Worm (Caenorhabditis elegans) whole organism, L3 larva: Measurements from ENCODE around the gene H04D03.7.

Experiments
- R02D3.7 ChIP-seq: fragments of 150-350 bp; optimal IDR thresholded peaks from 2 replicates; lab custom pipeline; 2014; ENCODE audit warnings: missing biosample characterization, missing genetic modification characterization
- ZK546.5 ChIP-seq: sonication (generic microtip); optimal IDR thresholded peaks from 2 replicates; lab custom pipeline; 2017; ENCODE audit warnings: missing biosample characterization, missing genetic modification characterization
- aly-2 ChIP-seq: fragments of 150-350 bp; optimal IDR thresholded peaks from 2 replicates; lab custom pipeline; 2014; ENCODE audit warnings: missing biosample characterization, missing genetic modification characterization
- ama-1 ChIP-seq: fragments of 150-350 bp; optimal IDR thresholded peaks from 2 replicates; lab custom pipeline; 2018
- ceh-16 ChIP-seq: sonication (generic microtip); optimal IDR thresholded peaks from 2 replicates; lab custom pipeline; 2017; ENCODE audit warnings: missing biosample characterization, missing genetic modification characterization
- ceh-28 ChIP-seq: fragments of 150-350 bp; optimal IDR thresholded peaks from 2 replicates; lab custom pipeline; 2014; ENCODE audit warnings: missing biosample characterization, missing genetic modification reagents, missing genetic modification characterization
- ceh-82 ChIP-seq: fragments of 150-350 bp; optimal IDR thresholded peaks from 2 replicates; lab custom pipeline; 2014; ENCODE audit warnings: missing biosample characterization, missing genetic modification characterization
- ceh-9 ChIP-seq: sonication (generic microtip); optimal IDR thresholded peaks from 2 replicates; lab custom pipeline; 2018; ENCODE audit warnings: missing biosample characterization, missing genetic modification characterization
- daf-12 ChIP-seq: fragments of 150-350 bp; optimal IDR thresholded peaks from 2 replicates; lab custom pipeline; 2014; ENCODE audit warnings: missing biosample characterization, missing genetic modification reagents, missing genetic modification characterization
- elt-1 ChIP-seq: fragments of 150-350 bp; optimal IDR thresholded peaks from 2 replicates; lab custom pipeline; 2014; ENCODE audit warnings: missing biosample characterization, missing genetic modification characterization
- elt-2 ChIP-seq: sonication (generic microtip); optimal IDR thresholded peaks from 2 replicates; lab custom pipeline; 2016; ENCODE audit warnings: missing genetic modification reagents, mild to moderate bottlenecking, missing genetic modification characterization, missing compliant biosample characterization
- elt-3 ChIP-seq, 3 experiments: fragments of 150-350 bp in 1 of 3; sonication (generic microtip) in 2 of 3; optimal IDR thresholded peaks; 2 replicates in 2 of 3; 4 replicates in 1 of 3; lab custom pipeline; 2014 to 2017; ENCODE audit warnings: missing biosample characterization in 3 of 3, missing genetic modification characterization in 3 of 3
- eor-1 ChIP-seq, 2 experiments: fragments of 150-350 bp; optimal IDR thresholded peaks; 2 replicates each; lab custom pipeline; 2014 to 2018; ENCODE audit warnings: missing biosample characterization in 2 of 2, missing genetic modification characterization in 2 of 2
- fkh-10 ChIP-seq: sonication (generic microtip); optimal IDR thresholded peaks from 2 replicates; lab custom pipeline; 2017; ENCODE audit warnings: missing biosample characterization, missing genetic modification reagents, missing genetic modification characterization
- fos-1 ChIP-seq: fragments of 150-350 bp; optimal IDR thresholded peaks from 2 replicates; lab custom pipeline; 2014; ENCODE audit warnings: missing biosample characterization, missing genetic modification characterization
- hmg-11 ChIP-seq: sonication (generic microtip); optimal IDR thresholded peaks from 2 replicates; lab custom pipeline; 2016; ENCODE audit warnings: missing genetic modification characterization, missing compliant biosample characterization
- jun-1 ChIP-seq: fragments of 150-350 bp; optimal IDR thresholded peaks from 2 replicates; lab custom pipeline; 2014; ENCODE audit warnings: missing biosample characterization, missing genetic modification reagents, missing genetic modification characterization
- lin-15B ChIP-seq: fragments of 150-350 bp; optimal IDR thresholded peaks from 2 replicates; lab custom pipeline; 2014; ENCODE audit warnings: missing biosample characterization, missing genetic modification characterization
- lin-39 ChIP-seq: fragments of 150-350 bp; optimal IDR thresholded peaks from 2 replicates; lab custom pipeline; 2018; ENCODE audit warnings: missing biosample characterization, missing genetic modification reagents, missing genetic modification characterization
- lsy-12 ChIP-seq: sonication (generic microtip); optimal IDR thresholded peaks from 2 replicates; lab custom pipeline; 2016; ENCODE audit warnings: mild to moderate bottlenecking, missing genetic modification characterization, missing compliant biosample characterization
- mdl-1 ChIP-seq: fragments of 150-350 bp; optimal IDR thresholded peaks from 2 replicates; lab custom pipeline; 2014; ENCODE audit warnings: missing biosample characterization, missing genetic modification characterization
- nfya-1 ChIP-seq: sonication (generic microtip); optimal IDR thresholded peaks from 2 replicates; lab custom pipeline; 2017; ENCODE audit warnings: missing genetic modification characterization, mild to moderate bottlenecking, missing compliant biosample characterization, antibody characterized with exemption, moderate library complexity; ENCODE audit not compliant: insufficient read depth
- nhr-11 ChIP-seq: fragments of 150-350 bp; optimal IDR thresholded peaks from 2 replicates; lab custom pipeline; 2014; ENCODE audit warnings: missing biosample characterization, missing genetic modification characterization
- nhr-12 ChIP-seq: fragments of 150-350 bp; optimal IDR thresholded peaks from 2 replicates; lab custom pipeline; 2014; ENCODE audit warnings: missing biosample characterization, missing genetic modification characterization
- nhr-23 ChIP-seq: fragments of 150-350 bp; optimal IDR thresholded peaks from 2 replicates; lab custom pipeline; 2014; ENCODE audit warnings: missing biosample characterization, missing genetic modification reagents, missing genetic modification characterization
- nhr-237 ChIP-seq: fragments of 150-350 bp; optimal IDR thresholded peaks from 2 replicates; lab custom pipeline; 2014; ENCODE audit warnings: missing biosample characterization, missing genetic modification characterization
- nhr-25 ChIP-seq: sonication (generic microtip); optimal IDR thresholded peaks from 2 replicates; lab custom pipeline; 2017; ENCODE audit warnings: missing biosample characterization, missing genetic modification characterization
- nhr-28 ChIP-seq: fragments of 150-350 bp; optimal IDR thresholded peaks from 2 replicates; lab custom pipeline; 2014; ENCODE audit warnings: missing biosample characterization, missing genetic modification characterization
- nhr-43 ChIP-seq: sonication (generic microtip); optimal IDR thresholded peaks from 2 replicates; lab custom pipeline; 2016; ENCODE audit warnings: mild to moderate bottlenecking, missing genetic modification characterization, missing compliant biosample characterization; ENCODE audit not compliant: poor library complexity, severe bottlenecking
- nhr-77 ChIP-seq: fragments of 150-350 bp; optimal IDR thresholded peaks from 2 replicates; lab custom pipeline; 2014; ENCODE audit warnings: missing biosample characterization, missing genetic modification characterization
- pha-4 ChIP-seq: fragments of 150-350 bp; optimal IDR thresholded peaks from 2 replicates; lab custom pipeline; 2014; ENCODE audit warnings: missing biosample characterization, missing genetic modification reagents, missing genetic modification characterization
- pqm-1 ChIP-seq: fragments of 150-350 bp; optimal IDR thresholded peaks from 2 replicates; lab custom pipeline; 2017; ENCODE audit warnings: missing biosample characterization, missing genetic modification characterization, inconsistent platforms
- sea-2 ChIP-seq: fragments of 150-350 bp; sonication (generic microtip); optimal IDR thresholded peaks from 4 replicates; lab custom pipeline; 2014; ENCODE audit warnings: missing biosample characterization, missing genetic modification reagents, missing genetic modification characterization
- skn-1 ChIP-seq: fragments of 150-350 bp; optimal IDR thresholded peaks from 2 replicates; lab custom pipeline; 2014; ENCODE audit warnings: missing biosample characterization, missing genetic modification characterization
- unc-39 ChIP-seq: sonication (generic microtip); optimal IDR thresholded peaks from 4 replicates; lab custom pipeline; 2017; ENCODE audit warnings: missing biosample characterization, missing genetic modification characterization
- unc-62 ChIP-seq: fragments of 150-350 bp; sonication (generic microtip); optimal IDR thresholded peaks from 4 replicates; lab custom pipeline; 2014; ENCODE audit warnings: missing biosample characterization, missing genetic modification reagents, missing genetic modification characterization
- zag-1 ChIP-seq: fragments of 150-350 bp; optimal IDR thresholded peaks from 2 replicates; lab custom pipeline; 2014; ENCODE audit warnings: missing biosample characterization, missing genetic modification characterization
- ztf-11 ChIP-seq: fragments of 150-350 bp; optimal IDR thresholded peaks from 2 replicates; lab custom pipeline; 2014; ENCODE audit warnings: missing biosample characterization, missing genetic modification characterization
- ztf-4 ChIP-seq: fragments of 150-350 bp; optimal IDR thresholded peaks from 2 replicates; lab custom pipeline; 2014; ENCODE audit warnings: missing biosample characterization, missing genetic modification characterization

H04D03.7 gene

DNA sequence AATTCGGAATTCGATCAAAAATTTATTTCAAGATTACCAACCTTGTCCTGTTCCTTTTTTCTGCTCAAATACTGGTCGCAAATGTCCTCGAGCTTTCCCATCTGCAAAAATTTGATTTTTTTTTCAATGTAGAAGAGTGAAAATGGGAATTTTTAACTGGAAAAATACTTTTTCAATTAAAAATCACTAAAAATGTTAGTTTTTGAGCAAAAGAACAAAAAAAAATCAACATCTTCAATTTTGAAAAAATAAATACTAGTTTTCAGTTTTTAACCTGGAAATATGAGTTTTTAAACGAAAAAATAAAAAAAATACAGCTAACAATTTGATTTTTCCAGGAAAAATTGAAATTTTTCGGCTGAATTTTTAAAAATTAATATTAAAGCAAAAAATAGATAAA, 18.7 kb downstream of the H04D03.7 start, which contains the start of gene prp-3:
Gene prp-3, minus strand, starts transcription at position 101 of the 400 bp plus-strand sequence.
- TF ChIP-seq ztf-11 (tag; lab: Kevin White, UChicago) (no peak), elt-2 (no peak), unc-62 (GFP tag; lab: Kevin White, UChicago) (no peak), R02D3.7 (no peak), ceh-16 (tag; lab: Kevin White, UChicago) (no peak), fos-1 (no peak), fkh-10 (GFP tag; lab: Kevin White, UChicago) (no peak), elt-1 (tag; lab: Kevin White, UChicago) (no peak), skn-1 (tag; lab: Kevin White, UChicago) (no peak), nhr-77 (tag; lab: Kevin White, UChicago) (no peak), daf-12 (no peak), nhr-12 (tag; lab: Kevin White, UChicago) (no peak), nhr-11 (tag; lab: Kevin White, UChicago) (no peak), nhr-43 (no peak), mdl-1 (no peak), ceh-9 (tag; lab: Kevin White, UChicago) (no peak), elt-3 (tag; optimal IDR thresholded peaks at IDR 0.05; lab: Kevin White, UChicago) (no peak)
- TF ChIP-seq, all 47 proteins: peak for 0

- TF ChIP-seq ceh-82 (tag; lab: Kevin White, UChicago) (no peak), nfya-1 (tag; lab: Kevin White, UChicago) (no peak), nhr-43 (no peak), nhr-12 (tag; lab: Kevin White, UChicago) (no peak), elt-2 (no peak), elt-1 (tag; lab: Kevin White, UChicago) (no peak), lin-15B (no peak), fos-1 (no peak), eor-1 (tag; optimal IDR thresholded peaks at IDR 0.05; lab: Kevin White, UChicago) (no peak), fkh-10 (GFP tag; lab: Kevin White, UChicago) (no peak), ceh-28 (tag; lab: Kevin White, UChicago) (no peak), nhr-23 (tag; lab: Kevin White, UChicago) (no peak), lsy-12 (tag; lab: Kevin White, UChicago) (no peak), pha-4 (no peak), ama-1 (lab: Kevin White, UChicago) (no peak), ZK546.5 (tag; lab: Kevin White, UChicago) (no peak), skn-1 (tag; lab: Kevin White, UChicago) (no peak)
These were observed 22.7 kb downstream of the H04D03.7 start, which contains the start of gene M03C11.6 for ce11 chrIII:10423906-10424305. Gene M03C11.6, minus strand, starts transcription at chrIII:10424006.

- TF ChIP-seq eor-1 (tag; optimal IDR thresholded peaks at IDR 0.05; lab: Kevin White, UChicago) (no peak), unc-39 (tag; lab: Kevin White, UChicago) (no peak), zag-1 (no peak), nhr-77 (tag; lab: Kevin White, UChicago) (no peak), nhr-23 (tag; lab: Kevin White, UChicago) (no peak), unc-62 (GFP tag; lab: Kevin White, UChicago) (no peak), jun-1 (tag; lab: Kevin White, UChicago) (no peak), pha-4 (no peak), lin-15B (no peak)
These were observed 24.9 kb downstream of the H04D03.7 start for ce11 chrIII:10421680-10422079.

DNA sequence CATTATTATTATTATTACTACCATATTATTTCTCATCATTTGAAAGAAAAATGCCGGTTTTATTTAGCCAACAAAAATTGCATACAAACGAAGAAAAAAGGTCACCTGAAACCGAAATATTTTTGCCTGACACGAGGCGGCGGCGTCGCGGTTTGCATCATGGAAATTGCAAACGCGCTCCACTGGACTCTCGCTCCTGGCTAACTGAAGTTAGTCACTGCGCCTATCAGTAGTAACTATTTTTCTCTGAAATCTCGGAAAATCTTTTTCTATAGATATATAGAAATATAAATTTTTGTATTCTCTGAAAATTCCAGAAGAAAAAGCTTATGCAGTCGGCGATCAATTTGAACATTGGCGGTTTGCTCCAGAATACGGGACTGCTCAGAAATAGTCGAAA, 30.8 kb downstream of the H04D03.7 start, which contains the start of gene ymel-1:
Gene ymel-1, plus strand, starts transcription at position 318 of the 400 bp plus-strand sequence.
- TF ChIP-seq ceh-82 (tag; lab: Kevin White, UChicago) = no peak
- no peak for TF ChIP-seq nhr-28 (tag; lab: Kevin White, UChicago)
- TF ChIP-seq pqm-1 (tag; lab: Kevin White, UChicago) = peak; percentile 39
- peak; percentile 32 for TF ChIP-seq nhr-23 (tag; lab: Kevin White, UChicago)
- TF ChIP-seq ztf-4 = no peak
- peak; percentile 35 for TF ChIP-seq nfya-1 (tag; lab: Kevin White, UChicago)
- TF ChIP-seq nhr-237 (tag; lab: Kevin White, UChicago) = no peak
- TF ChIP-seq elt-2 = peak; percentile 22
- peak; percentile 14 for TF ChIP-seq aly-2 (tag; lab: Kevin White, UChicago)
- TF ChIP-seq lin-15B = peak; percentile 50
- TF ChIP-seq unc-39 (tag; lab: Kevin White, UChicago) = no peak
- peak; percentile 19 for TF ChIP-seq nhr-25 (tag; lab: Kevin White, UChicago)
- peak; percentile 11 for TF ChIP-seq R02D3.7
- no peak for TF ChIP-seq ama-1 (lab: Kevin White, UChicago)
- no peak for TF ChIP-seq nhr-43
- TF ChIP-seq lin-39 (tag; lab: Kevin White, UChicago) = peak; percentile 60
- no peak for TF ChIP-seq sea-2 (GFP tag; lab: Kevin White, UChicago)
- peak; percentile 29 for TF ChIP-seq hmg-11 (tag; lab: Kevin White, UChicago)
- peak; percentile 53 for TF ChIP-seq pha-4
